Fruit fly (Drosophila melanogaster): ENCODE measurements around the gene Lim1.

The Lim1 gene

dm6 chrX:8836566-8836965, 31.0 kb upstream of the Lim1 start (continued):
- TF ChIP-seq CG6854 (GFP tag; optimal IDR thresholded peaks at IDR 0.05), result no peak
- no peak for TF ChIP-seq vri (GFP tag; optimal IDR thresholded peaks at IDR 0.05)
- no peak for TF ChIP-seq CG6792 (GFP tag; optimal IDR thresholded peaks at IDR 0.05)
- TF ChIP-seq CG6163 (GFP tag; IDR thresholded peaks at IDR 0.05), result no peak
- TF ChIP-seq Eip93F (GFP tag; optimal IDR thresholded peaks at IDR 0.05), result no peak
- peak; percentile 31 for TF ChIP-seq CG3032 (tag; optimal IDR thresholded peaks at IDR 0.05)
- TF ChIP-seq CG6808 (GFP tag; optimal IDR thresholded peaks at IDR 0.05), result peak; percentile 35
- TF ChIP-seq lz (GFP tag; optimal IDR thresholded peaks at IDR 0.05), result peak; percentile 6
- no peak for TF ChIP-seq dsx (GFP tag; optimal IDR thresholded peaks at IDR 0.05; ENCODE audit: poor library complexity, severe bottlenecking)
- no peak for TF ChIP-seq Met (GFP tag; optimal IDR thresholded peaks at IDR 0.05)
- TF ChIP-seq CG15336 (GFP tag; IDR thresholded peaks at IDR 0.05), result peak; percentile 53; the same call in 1 of the 2 replicates
- TF ChIP-seq fd59A (GFP tag; optimal IDR thresholded peaks at IDR 0.05), result peak; percentile 18
- TF ChIP-seq CG32006 (GFP tag; optimal IDR thresholded peaks at IDR 0.05), result peak; percentile 47
- TF ChIP-seq Blimp-1 (GFP tag; optimal IDR thresholded peaks at IDR 0.05), result no peak
- TF ChIP-seq Hr4 (GFP tag; optimal IDR thresholded peaks at IDR 0.05), result peak; percentile 1
- TF ChIP-seq Sox14 (GFP tag; optimal IDR thresholded peaks at IDR 0.05), result peak; percentile 24
- no peak for TF ChIP-seq CG4318 (GFP tag; optimal IDR thresholded peaks at IDR 0.05)
- TF ChIP-seq eg (GFP tag; IDR thresholded peaks at IDR 0.05), result no peak
- TF ChIP-seq CG1621 (tag; optimal IDR thresholded peaks at IDR 0.05), result no peak
- peak; percentile 27 for TF ChIP-seq esn (GFP tag; optimal IDR thresholded peaks at IDR 0.05)
- TF ChIP-seq salr (GFP tag; optimal IDR thresholded peaks at IDR 0.05), result no peak

- TF ChIP-seq CG8119 (GFP tag; IDR thresholded peaks at IDR 0.05) (peak; percentile 52; the same call in 1 of the 3 replicates), topi (GFP tag; optimal IDR thresholded peaks at IDR 0.05) (peak; percentile 3), CG10631 (GFP tag; optimal IDR thresholded peaks at IDR 0.05) (peak; percentile 14), salr (GFP tag; optimal IDR thresholded peaks at IDR 0.05) (no peak), lz (GFP tag; optimal IDR thresholded peaks at IDR 0.05) (peak; percentile 23), achi (GFP tag; optimal IDR thresholded peaks at IDR 0.05) (peak; percentile 14), CG3919 (GFP tag; optimal IDR thresholded peaks at IDR 0.05) (peak; percentile 5), Gug (GFP tag; IDR thresholded peaks at IDR 0.05) (peak; percentile 23; the same call in 1 of the 2 replicates), spab (GFP tag; optimal IDR thresholded peaks at IDR 0.05) (no peak), net (GFP tag; optimal IDR thresholded peaks at IDR 0.05) (no peak), CG16779 (tag; optimal IDR thresholded peaks at IDR 0.05) (no peak), Ets21C (GFP tag; optimal IDR thresholded peaks at IDR 0.05) (no peak), CG6163 (GFP tag; IDR thresholded peaks at IDR 0.05) (peak; percentile 67), Sox14 (GFP tag; optimal IDR thresholded peaks at IDR 0.05) (peak; percentile 4), Met (GFP tag; optimal IDR thresholded peaks at IDR 0.05) (peak; percentile 42), Hr4 (GFP tag; optimal IDR thresholded peaks at IDR 0.05) (peak; percentile 27), Hr39 (GFP tag; optimal IDR thresholded peaks at IDR 0.05) (peak; percentile 17), CG32006 (GFP tag; optimal IDR thresholded peaks at IDR 0.05) (peak; percentile 42), fd85E (GFP tag; optimal IDR thresholded peaks at IDR 0.05) (no peak), Smox (GFP tag; optimal IDR thresholded peaks at IDR 0.05) (peak; percentile 5), esn (GFP tag; optimal IDR thresholded peaks at IDR 0.05) (peak; percentile 31), Eip78C (GFP tag) (peak; percentile 56), CG15336 (GFP tag; IDR thresholded peaks at IDR 0.05) (peak; percentile 52), pdm3 (GFP tag; optimal IDR thresholded peaks at IDR 0.05) (peak; percentile 18), CG31627 (GFP tag; optimal IDR thresholded peaks at IDR 0.05) (peak; percentile 10)
Observed at dm6 chrX:8835126-8835525, 29.5 kb upstream of the Lim1 start.

- TF ChIP-seq Eip78C (GFP tag) (no peak), fd85E (GFP tag; optimal IDR thresholded peaks at IDR 0.05) (no peak), pdm3 (GFP tag; optimal IDR thresholded peaks at IDR 0.05) (no peak), spab (GFP tag; optimal IDR thresholded peaks at IDR 0.05) (no peak), CG7368 (GFP tag; optimal IDR thresholded peaks at IDR 0.05) (no peak), CG8632 (GFP tag; optimal IDR thresholded peaks at IDR 0.05) (no peak), CG32006 (GFP tag; optimal IDR thresholded peaks at IDR 0.05) (no peak), CG4318 (GFP tag; optimal IDR thresholded peaks at IDR 0.05) (no peak)
Observed at dm6 chrX:8831773-8832172, 26.2 kb upstream of the Lim1 start.
